Fruit fly (Drosophila melanogaster) whole organism, embryonic: ENCODE data around the gene CG14043.
A peak's percentile ranks its signal among the peaks of the same experiment; 100 is the strongest.

ENCODE experiments used
- Aef1 ChIP-seq: fragments of 200-800 bp; sonication (Bioruptor generic); IDR thresholded peaks from 3 replicates; pipeline ENCODE4 v1.3.6; 2022; ENCODE audit warnings: missing biosample characterization, missing genetic modification characterization
- C15 ChIP-seq: fragments of 200-800 bp; sonication (Bioruptor generic); IDR thresholded peaks from 3 replicates; pipeline ENCODE4 v1.3.6; 2022; ENCODE audit warnings: missing biosample characterization, missing genetic modification characterization
- CG10431 ChIP-seq: fragments of 200-800 bp; sonication (Bioruptor generic); optimal IDR thresholded peaks from 3 replicates; lab custom pipeline; 2018; ENCODE audit warnings: missing biosample characterization, mild to moderate bottlenecking, missing genetic modification characterization
- CG12219 ChIP-seq: fragments of 200-800 bp; sonication (Bioruptor generic); optimal IDR thresholded peaks from 3 replicates; lab custom pipeline; 2018; ENCODE audit warnings: missing biosample characterization, mild to moderate bottlenecking, missing genetic modification characterization
- CG12942 ChIP-seq: fragments of 200-800 bp; sonication (Bioruptor generic); optimal IDR thresholded peaks from 3 replicates; lab custom pipeline; 2016; ENCODE audit warnings: missing biosample characterization, missing genetic modification characterization
- CG14014 ChIP-seq: fragments of 200-800 bp; sonication (Bioruptor generic); IDR thresholded peaks from 2 replicates; pipeline ENCODE4 v1.3.6; 2022; ENCODE audit warnings: missing biosample characterization, missing genetic modification characterization
- CG14441 ChIP-seq: fragments of 200-800 bp; sonication (Bioruptor generic); IDR thresholded peaks from 2 replicates; pipeline ENCODE4 v1.3.6; 2022; ENCODE audit warnings: missing biosample characterization, missing genetic modification characterization
- CG14667 ChIP-seq: fragments of 200-800 bp; sonication (Bioruptor generic); IDR thresholded peaks from 2 replicates; pipeline ENCODE4 v1.3.6; 2022; ENCODE audit warnings: missing biosample characterization, missing genetic modification characterization
- CG17568 ChIP-seq: fragments of 200-800 bp; sonication (Bioruptor generic); optimal IDR thresholded peaks from 2 replicates; lab custom pipeline; 2018; ENCODE audit warnings: missing biosample characterization, mild to moderate bottlenecking, missing genetic modification characterization, moderate library complexity
- CG1832 ChIP-seq: fragments of 200-800 bp; sonication (Bioruptor generic); optimal IDR thresholded peaks from 2 replicates; lab custom pipeline; 2017; ENCODE audit warnings: missing biosample characterization, mild to moderate bottlenecking, missing genetic modification characterization, inconsistent platforms
- CG3407 ChIP-seq: fragments of 200-800 bp; sonication (Bioruptor generic); optimal IDR thresholded peaks from 2 replicates; lab custom pipeline; 2018; ENCODE audit warnings: missing biosample characterization, mild to moderate bottlenecking, missing genetic modification characterization
- CG7556 ChIP-seq: fragments of 200-800 bp; sonication (Bioruptor generic); optimal IDR thresholded peaks from 2 replicates; lab custom pipeline; 2017; ENCODE audit warnings: missing biosample characterization, mild to moderate bottlenecking, missing genetic modification characterization
- CG7963 ChIP-seq: fragments of 200-800 bp; sonication (Bioruptor generic); IDR thresholded peaks from 3 replicates; pipeline ENCODE4 v1.3.6; 2022; ENCODE audit warnings: missing biosample characterization, missing genetic modification characterization; ENCODE audit not compliant: partially characterized antibody
- CG8281 ChIP-seq: fragments of 200-800 bp; sonication (Bioruptor generic); optimal IDR thresholded peaks from 2 replicates; lab custom pipeline; 2018; ENCODE audit warnings: missing biosample characterization, mild to moderate bottlenecking, missing genetic modification characterization, moderate library complexity
- CG8290 ChIP-seq, 3 experiments: fragments of 200-800 bp; sonication (Bioruptor generic); optimal IDR thresholded peaks; 2 replicates each; lab custom pipeline; 2016 to 2019; ENCODE audit warnings: missing biosample characterization in 3 of 3, missing genetic modification characterization in 3 of 3, mild to moderate bottlenecking in 2 of 3, moderate library complexity in 1 of 3
- CG8388 ChIP-seq: fragments of 200-800 bp; sonication (Bioruptor generic); optimal IDR thresholded peaks from 2 replicates; lab custom pipeline; 2019; ENCODE audit warnings: missing biosample characterization, mild to moderate bottlenecking, missing genetic modification characterization, moderate library complexity
- CG9215 ChIP-seq: fragments of 200-800 bp; sonication (Bioruptor generic); IDR thresholded peaks from 2 replicates; pipeline ENCODE4 v1.3.6; 2022; ENCODE audit warnings: missing biosample characterization, missing genetic modification characterization
- CG9437 ChIP-seq: fragments of 200-800 bp; sonication (Bioruptor generic); optimal IDR thresholded peaks from 2 replicates; lab custom pipeline; 2018; ENCODE audit warnings: missing biosample characterization, mild to moderate bottlenecking, missing genetic modification characterization
- Camta ChIP-seq: fragments of 200-800 bp; sonication (Bioruptor generic); optimal IDR thresholded peaks from 2 replicates; lab custom pipeline; 2016; ENCODE audit warnings: missing biosample characterization, missing genetic modification characterization
- E2f2 ChIP-seq: fragments of 200-800 bp; sonication (Bioruptor generic); IDR thresholded peaks from 2 replicates; pipeline ENCODE4 v1.3.6; 2022; ENCODE audit warnings: missing biosample characterization, missing genetic modification characterization
- MTF-1 ChIP-seq: fragments of 200-800 bp; sonication (Bioruptor generic); optimal IDR thresholded peaks from 2 replicates; lab custom pipeline; 2018; ENCODE audit warnings: missing biosample characterization, mild to moderate bottlenecking, missing genetic modification characterization, borderline replicate concordance
- Mad ChIP-seq: fragments of 200-800 bp; sonication (Bioruptor generic); optimal IDR thresholded peaks from 2 replicates; lab custom pipeline; 2016; ENCODE audit warnings: missing biosample characterization, missing genetic modification characterization
- Mes4 ChIP-seq: fragments of 200-800 bp; sonication (Bioruptor generic); optimal IDR thresholded peaks from 2 replicates; lab custom pipeline; 2016; ENCODE audit warnings: missing biosample characterization, missing genetic modification characterization
- Myb ChIP-seq: fragments of 200-800 bp; sonication (Bioruptor generic); optimal IDR thresholded peaks from 2 replicates; lab custom pipeline; 2016; ENCODE audit warnings: missing biosample characterization, missing genetic modification characterization
- Nf-YA ChIP-seq: fragments of 200-800 bp; sonication (Bioruptor generic); IDR thresholded peaks from 2 replicates; pipeline ENCODE4 v1.3.6; 2022; ENCODE audit warnings: missing biosample characterization, missing genetic modification characterization
- Nf-YB ChIP-seq: fragments of 200-800 bp; sonication (Bioruptor generic); optimal IDR thresholded peaks from 3 replicates; lab custom pipeline; 2019; ENCODE audit warnings: missing biosample characterization, mild to moderate bottlenecking, missing genetic modification characterization, moderate library complexity
- Poxn ChIP-seq: fragments of 200-800 bp; sonication (Bioruptor generic); IDR thresholded peaks from 2 replicates; pipeline ENCODE4 v1.3.6; 2022; ENCODE audit warnings: missing biosample characterization, missing genetic modification characterization
- Scr ChIP-seq: fragments of 200-800 bp; sonication (Bioruptor generic); IDR thresholded peaks from 2 replicates; pipeline ENCODE4 v1.3.6; 2022; ENCODE audit warnings: missing biosample characterization, missing genetic modification characterization; ENCODE audit not compliant: partially characterized antibody
- Sry-δ ChIP-seq: fragments of 200-800 bp; sonication (Bioruptor generic); optimal IDR thresholded peaks from 2 replicates; lab custom pipeline; 2016; ENCODE audit warnings: missing biosample characterization, missing genetic modification characterization
- Xrp1 ChIP-seq: fragments of 200-800 bp; sonication (Bioruptor generic); IDR thresholded peaks from 2 replicates; pipeline ENCODE4 v1.3.6; 2022; ENCODE audit warnings: missing biosample characterization, missing genetic modification characterization
- cato ChIP-seq: fragments of 200-800 bp; sonication (Bioruptor generic); optimal IDR thresholded peaks from 2 replicates; lab custom pipeline; 2016; ENCODE audit warnings: missing biosample characterization, missing genetic modification characterization, borderline replicate concordance
- chinmo ChIP-seq: fragments of 200-800 bp; sonication (Bioruptor generic); IDR thresholded peaks from 4 replicates; pipeline ENCODE4 v1.3.6; 2022; ENCODE audit warnings: missing biosample characterization, missing genetic modification characterization; ENCODE audit not compliant: partially characterized antibody
- cwo ChIP-seq: fragments of 200-800 bp; sonication (Bioruptor generic); optimal IDR thresholded peaks from 3 replicates; lab custom pipeline; 2017; ENCODE audit warnings: missing biosample characterization, missing genetic modification characterization, mild to moderate bottlenecking, moderate library complexity, missing genetic modification reagents
- da ChIP-seq: fragments of 200-800 bp; sonication (Bioruptor generic); optimal IDR thresholded peaks from 2 replicates; lab custom pipeline; 2016; ENCODE audit warnings: missing biosample characterization, missing genetic modification characterization
- fd3F ChIP-seq: fragments of 200-800 bp; sonication (Bioruptor generic); optimal IDR thresholded peaks from 2 replicates; lab custom pipeline; 2018; ENCODE audit warnings: missing biosample characterization, mild to moderate bottlenecking, missing genetic modification characterization, moderate library complexity
- fd96Cb ChIP-seq: fragments of 200-800 bp; sonication (Bioruptor generic); optimal IDR thresholded peaks from 2 replicates; lab custom pipeline; 2018; ENCODE audit warnings: missing biosample characterization, mild to moderate bottlenecking, missing genetic modification characterization, moderate library complexity
- gce ChIP-seq: fragments of 200-800 bp; sonication (Bioruptor generic); IDR thresholded peaks from 3 replicates; pipeline ENCODE4 v1.3.6; 2022; ENCODE audit warnings: missing biosample characterization, missing genetic modification characterization
- ham ChIP-seq: fragments of 200-800 bp; sonication (Bioruptor generic); IDR thresholded peaks from 2 replicates; pipeline ENCODE4 v1.3.6; 2022; ENCODE audit warnings: missing biosample characterization, missing genetic modification characterization
- inv ChIP-seq: fragments of 200-800 bp; sonication (Bioruptor generic); IDR thresholded peaks from 2 replicates; pipeline ENCODE4 v1.3.6; 2022; ENCODE audit warnings: missing biosample characterization, missing genetic modification characterization; ENCODE audit not compliant: partially characterized antibody
- jigr1 ChIP-seq: fragments of 200-800 bp; sonication (Bioruptor generic); IDR thresholded peaks from 3 replicates; pipeline ENCODE4 v1.3.6; 2022; ENCODE audit warnings: missing biosample characterization, missing genetic modification characterization
- pita ChIP-seq: fragments of 200-800 bp; sonication (Bioruptor generic); optimal IDR thresholded peaks from 2 replicates; lab custom pipeline; 2017; ENCODE audit warnings: missing biosample characterization, mild to moderate bottlenecking, missing genetic modification characterization
- pnt ChIP-seq: fragments of 200-800 bp; sonication (Bioruptor generic); optimal IDR thresholded peaks from 3 replicates; lab custom pipeline; 2016; ENCODE audit warnings: missing biosample characterization, missing genetic modification characterization
- pzg ChIP-seq: fragments of 200-800 bp; sonication (Bioruptor generic); optimal IDR thresholded peaks from 3 replicates; lab custom pipeline; 2018; ENCODE audit warnings: missing biosample characterization, mild to moderate bottlenecking, missing genetic modification characterization, moderate library complexity
- sisA ChIP-seq: fragments of 200-800 bp; sonication (Bioruptor generic); IDR thresholded peaks from 2 replicates; pipeline ENCODE4 v1.3.6; 2022; ENCODE audit warnings: missing biosample characterization, missing genetic modification characterization
- sna ChIP-seq: fragments of 200-800 bp; sonication (Bioruptor generic); IDR thresholded peaks from 2 replicates; pipeline ENCODE4 v1.3.6; 2022; ENCODE audit warnings: missing biosample characterization, missing genetic modification characterization; ENCODE audit not compliant: partially characterized antibody
- so ChIP-seq: fragments of 200-800 bp; sonication (Bioruptor generic); IDR thresholded peaks from 3 replicates; pipeline ENCODE4 v1.3.6; 2022; ENCODE audit warnings: missing biosample characterization, missing genetic modification characterization
- tll ChIP-seq, 2 experiments: fragments of 200-800 bp in 1 of 2; fragments of >200 bp in 1 of 2; sonication (Bioruptor generic) in 1 of 2; optimal IDR thresholded peaks; 2 replicates each; lab custom pipeline; 2017 to 2019; ENCODE audit warnings: missing biosample characterization in 2 of 2, missing genetic modification characterization in 2 of 2, mild to moderate bottlenecking in 1 of 2, moderate library complexity in 1 of 2
- yki ChIP-seq: fragments of >200 bp; optimal IDR thresholded peaks from 3 replicates; lab custom pipeline; 2018
- zen ChIP-seq: fragments of 200-800 bp; sonication (Bioruptor generic); optimal IDR thresholded peaks from 3 replicates; lab custom pipeline; 2018; ENCODE audit warnings: missing biosample characterization, mild to moderate bottlenecking, missing genetic modification characterization, moderate library complexity

Gene CG14043

DNA sequence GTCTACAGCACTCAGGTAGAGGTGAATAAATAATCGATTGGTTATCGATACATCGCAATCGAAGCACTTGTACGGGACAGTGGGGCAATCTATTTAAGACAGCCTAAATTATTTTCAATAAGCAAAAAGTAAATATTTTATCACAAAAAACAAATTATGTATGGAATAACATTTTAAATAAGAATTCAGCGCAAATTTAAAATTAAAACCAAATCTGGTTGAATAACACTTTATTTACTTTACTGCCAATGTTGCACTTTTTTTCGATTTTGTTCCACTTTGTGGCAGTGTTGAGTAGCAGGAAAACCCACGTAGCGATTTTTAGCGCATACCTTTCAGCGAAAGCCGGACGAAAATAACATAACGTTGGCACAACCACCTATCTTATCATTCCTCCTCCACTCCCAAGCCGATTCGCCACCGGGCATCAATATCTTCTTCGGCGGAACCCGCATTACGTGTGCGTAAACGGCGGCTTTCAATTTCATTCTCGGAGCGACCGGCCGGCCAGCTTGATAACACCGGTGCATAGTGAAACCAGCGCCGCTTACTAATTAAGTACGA, 5.6 kb downstream of the CG14043 start, which contains the start of the genes Gmd and CG3792 (continued):
- TF ChIP-seq zen (tag; lab: Kevin White, UChicago) (peak; percentile 93), CG9437 (GFP tag; lab: Kevin White, UChicago) (peak; percentile 91), CG12942 (GFP tag; lab: Kevin White, UChicago) (peak; percentile 95), Nf-YB (GFP tag; lab: Kevin White, UChicago) (peak; percentile 82), CG8281 (no peak), E2f2 (GFP tag; lab: Robert Waterston, UW) (peak; percentile 81), chinmo (no peak), tll (GFP tag; optimal IDR thresholded peaks at IDR 0.05; lab: Kevin White, UChicago) (peak; percentile 14 to 44), Mad (GFP tag; lab: Kevin White, UChicago) (peak; percentile 90), fd96Cb (tag; lab: Kevin White, UChicago) (peak; percentile 91), cato (peak; percentile 91), jigr1 (GFP tag; lab: Robert Waterston, UW) (peak; percentile 91), yki (lab: Kevin White, UChicago) (no peak), Myb (GFP tag; lab: Kevin White, UChicago) (peak; percentile 77), CG7963 (peak; percentile 76), MTF-1 (GFP tag; lab: Kevin White, UChicago) (peak; percentile 89), gce (GFP tag; lab: Robert Waterston, UW) (peak; percentile 85; the same call in 2 of the 3 replicates), CG8388 (GFP tag; lab: Kevin White, UChicago) (peak; percentile 82), CG17568 (GFP tag; lab: Kevin White, UChicago) (no peak), Sry-δ (GFP tag; lab: Kevin White, UChicago) (peak; percentile 77), sna (GFP tag; lab: Robert Waterston, UW) (peak; percentile 80), pita (no peak), pzg (GFP tag; lab: Kevin White, UChicago) (peak; percentile 57), Scr (GFP tag; lab: Robert Waterston, UW) (peak; percentile 82), so (GFP tag; lab: Robert Waterston, UW) (peak; percentile 92), Nf-YA (GFP tag; lab: Robert Waterston, UW) (peak; percentile 86), CG10431 (peak; percentile 82), CG1832 (GFP tag; lab: Kevin White, UChicago) (no peak), CG7556 (GFP tag; lab: Kevin White, UChicago) (peak; percentile 96), CG8290 (GFP tag; optimal IDR thresholded peaks at IDR 0.05; lab: Kevin White, UChicago) (peak; percentile 95), CG8290 (tag; optimal IDR thresholded peaks at IDR 0.05; lab: Kevin White, UChicago) (peak; percentile 82 to 84), da (GFP tag; lab: Kevin White, UChicago) (peak; percentile 69), sisA (GFP tag; lab: Robert Waterston, UW) (peak; percentile 95), ham (peak; percentile 86; the same call in 1 of the 2 replicates), fd3F (GFP tag; lab: Kevin White, UChicago) (peak; percentile 94), CG14667 (GFP tag; lab: Robert Waterston, UW) (peak; percentile 93), CG12219 (GFP tag; lab: Kevin White, UChicago) (peak; percentile 91), CG14441 (peak; percentile 96), CG14014 (peak; percentile 95), pnt (GFP tag; lab: Kevin White, UChicago) (peak; percentile 93), Xrp1 (GFP tag; lab: Robert Waterston, UW) (peak; percentile 98), C15 (GFP tag; lab: Robert Waterston, UW) (peak; percentile 92), cwo (GFP tag; lab: Kevin White, UChicago) (peak; percentile 93), Aef1 (peak; percentile 95), CG3407 (GFP tag; lab: Kevin White, UChicago) (peak; percentile 78), CG9215 (GFP tag; lab: Robert Waterston, UW) (peak; percentile 96), Camta (GFP tag; lab: Kevin White, UChicago) (peak; percentile 96), Mes4 (GFP tag; lab: Kevin White, UChicago) (peak; percentile 87), inv (GFP tag; lab: Robert Waterston, UW) (peak; percentile 84), Poxn (GFP tag; lab: Robert Waterston, UW) (peak; percentile 86)
